Fruit fly (Drosophila melanogaster) whole organism: ENCODE data around the gene CheA29a.

Source experiments
- Dll ChIP-seq: fragments of >200 bp; optimal IDR thresholded peaks from 2 replicates; lab custom pipeline; 2017
- EcR ChIP-seq, 2 experiments: fragments of >200 bp; optimal IDR thresholded peaks; 2 replicates each; lab custom pipeline; 2017; ENCODE audit warnings: missing biosample characterization in 2 of 2, missing genetic modification characterization in 2 of 2, missing genetic modification reagents in 2 of 2
- pan ChIP-seq: fragments of >200 bp; optimal IDR thresholded peaks from 2 replicates; lab custom pipeline; 2017
- psq ChIP-seq: fragments of >200 bp; optimal IDR thresholded peaks from 2 replicates; lab custom pipeline; 2017

dm6 chr2L:8522781-8523180 lies 45.6 kb downstream of the CheA29a start:
- no peak for TF ChIP-seq pan (lab: Kevin White, UChicago)
- TF ChIP-seq Dll (lab: Kevin White, UChicago) = no peak
- no peak for TF ChIP-seq psq (lab: Kevin White, UChicago)
- TF ChIP-seq EcR (GFP tag; optimal IDR thresholded peaks at IDR 0.05; lab: Kevin White, UChicago) = no peak
